5 fruit fly cellular contexts compared by ENCODE assay signal in genomic region chr3L:12136630-12137029, dm6.
TF ChIP-seq lines count a peak whose summit lies in the region.

CG5645 (minus strand) TSS chr3L:12136706.
Atg12 (plus strand) TSS chr3L:12136967.

- TF ChIP-seq CTCF in whole organism, embryonic (GFP tag; optimal IDR thresholded peaks at IDR 0.05; lab: Kevin White, UChicago), result no peak

TF ChIP-seq in whole organism, adult, 20 proteins besides CTCF, POLR2A, EP300 and RAD21 (continues in another document):
- peak; percentile 84 for TF ChIP-seq CG14711 (tag; optimal IDR thresholded peaks at IDR 0.05; lab: Kevin White, UChicago)
- TF ChIP-seq kay (GFP tag; lab: Kevin White, UChicago; ENCODE audit: borderline replicate concordance), result no peak
- TF ChIP-seq pad (GFP tag; optimal IDR thresholded peaks at IDR 0.05; lab: Kevin White, UChicago), result peak; percentile 4
- TF ChIP-seq Mnt (GFP tag; optimal IDR thresholded peaks at IDR 0.05; lab: Kevin White, UChicago), result peak; percentile 75
- TF ChIP-seq bab1 (GFP tag; optimal IDR thresholded peaks at IDR 0.05; lab: Kevin White, UChicago), result peak; percentile 93
- peak; percentile 83 for TF ChIP-seq CG7101 (tag; optimal IDR thresholded peaks at IDR 0.05; lab: Kevin White, UChicago)
- TF ChIP-seq CG7045 (GFP tag; optimal IDR thresholded peaks at IDR 0.05; lab: Kevin White, UChicago), result peak; percentile 74
- no peak for TF ChIP-seq CG5204 (GFP tag; optimal IDR thresholded peaks at IDR 0.05; lab: Kevin White, UChicago)
- TF ChIP-seq CG1620 (GFP tag; optimal IDR thresholded peaks at IDR 0.05; lab: Kevin White, UChicago), result peak; percentile 51
- peak; percentile 50 for TF ChIP-seq toe (GFP tag; optimal IDR thresholded peaks at IDR 0.05; lab: Kevin White, UChicago)
- TF ChIP-seq CG33017 (tag; optimal IDR thresholded peaks at IDR 0.05; lab: Kevin White, UChicago), result peak; percentile 55
- TF ChIP-seq CG11617 (GFP tag; optimal IDR thresholded peaks at IDR 0.05; lab: Kevin White, UChicago), result peak; percentile 68
- peak; percentile 1 for TF ChIP-seq Clk (GFP tag; optimal IDR thresholded peaks at IDR 0.05; lab: Kevin White, UChicago)
- no peak for TF ChIP-seq ovo (GFP tag; optimal IDR thresholded peaks at IDR 0.05; lab: Kevin White, UChicago)
- peak; percentile 46 for TF ChIP-seq tj (GFP tag; optimal IDR thresholded peaks at IDR 0.05; lab: Kevin White, UChicago)
- no peak for TF ChIP-seq cic (GFP tag; optimal IDR thresholded peaks at IDR 0.05; lab: Kevin White, UChicago)
- peak; percentile 67 for TF ChIP-seq CG12768 (GFP tag; optimal IDR thresholded peaks at IDR 0.05; lab: Kevin White, UChicago)
- TF ChIP-seq Hr96 (GFP tag; optimal IDR thresholded peaks at IDR 0.05; lab: Kevin White, UChicago), result peak; percentile 24

TF ChIP-seq in whole organism, embryonic, 481 proteins besides CTCF, POLR2A, EP300 and RAD21 (continues in another document):
- TF ChIP-seq Pdp1 (GFP tag; optimal IDR thresholded peaks at IDR 0.05; lab: Kevin White, UChicago) (peak in 1 of 2 experiments; percentile 28), ssp (GFP tag; IDR thresholded peaks at IDR 0.05; lab: Robert Waterston, UW) (peak; percentile 55), CG2199 (GFP tag; IDR thresholded peaks at IDR 0.05; lab: Robert Waterston, UW) (no peak), ci (GFP tag; IDR thresholded peaks at IDR 0.05; lab: Robert Waterston, UW) (no peak), sob (GFP tag; IDR thresholded peaks at IDR 0.05; lab: Robert Waterston, UW) (peak; percentile 76), Fer1 (GFP tag; optimal IDR thresholded peaks at IDR 0.05; lab: Kevin White, UChicago) (peak; percentile 75), emc (GFP tag; optimal IDR thresholded peaks at IDR 0.05; lab: Kevin White, UChicago) (no peak), CG8290 (GFP tag; optimal IDR thresholded peaks at IDR 0.05; lab: Kevin White, UChicago) (no peak), CG8290 (tag; optimal IDR thresholded peaks at IDR 0.05; lab: Kevin White, UChicago) (no peak), B-H1 (GFP tag; IDR thresholded peaks at IDR 0.05; lab: Robert Waterston, UW) (no peak), lilli (GFP tag; optimal IDR thresholded peaks at IDR 0.05; lab: Kevin White, UChicago) (peak; percentile 43), CG8478 (optimal IDR thresholded peaks at IDR 0.05; lab: Kevin White, UChicago) (no peak), cg (GFP tag; optimal IDR thresholded peaks at IDR 0.05; lab: Kevin White, UChicago) (no peak), CG8944 (GFP tag; optimal IDR thresholded peaks at IDR 0.05; lab: Kevin White, UChicago) (no peak), CG8765 (GFP tag; IDR thresholded peaks at IDR 0.05; lab: Robert Waterston, UW) (no peak), CG18011 (GFP tag; optimal IDR thresholded peaks at IDR 0.05; lab: Kevin White, UChicago) (peak; percentile 10), CG9817 (tag; optimal IDR thresholded peaks at IDR 0.05; lab: Kevin White, UChicago) (peak; percentile 61), CG15514 (GFP tag; optimal IDR thresholded peaks at IDR 0.05; lab: Kevin White, UChicago) (peak; percentile 73), Vsx1 (GFP tag; optimal IDR thresholded peaks at IDR 0.05; lab: Kevin White, UChicago) (peak; percentile 97), pnt (GFP tag; optimal IDR thresholded peaks at IDR 0.05; lab: Kevin White, UChicago) (no peak)

TF ChIP-seq in whole organism, prepupa, 60 proteins besides CTCF, POLR2A, EP300 and RAD21 (continues in another document):
- TF ChIP-seq CG11294 (GFP tag; IDR thresholded peaks at IDR 0.05; lab: Robert Waterston, UW) (no peak), CG11902 (GFP tag; optimal IDR thresholded peaks at IDR 0.05; lab: Kevin White, UChicago) (peak; percentile 30), CG10669 (GFP tag; optimal IDR thresholded peaks at IDR 0.05; lab: Kevin White, UChicago) (peak; percentile 69), svp (GFP tag; lab: Kevin White, UChicago) (peak; percentile 74), dac (GFP tag; optimal IDR thresholded peaks at IDR 0.05; lab: Kevin White, UChicago) (no peak), CG32006 (GFP tag; optimal IDR thresholded peaks at IDR 0.05; lab: Kevin White, UChicago) (peak; percentile 11), dsx (GFP tag; optimal IDR thresholded peaks at IDR 0.05; lab: Kevin White, UChicago; ENCODE audit: poor library complexity, severe bottlenecking) (peak; percentile 69), eg (GFP tag; IDR thresholded peaks at IDR 0.05; lab: Robert Waterston, UW) (peak; percentile 54), CG6276 (GFP tag; optimal IDR thresholded peaks at IDR 0.05; lab: Kevin White, UChicago) (no peak), Blimp-1 (GFP tag; optimal IDR thresholded peaks at IDR 0.05; lab: Kevin White, UChicago) (no peak), cyc (GFP tag; optimal IDR thresholded peaks at IDR 0.05; lab: Kevin White, UChicago) (peak; percentile 72), Eip75B (GFP tag; optimal IDR thresholded peaks at IDR 0.05; lab: Kevin White, UChicago) (peak; percentile 59), CG3032 (tag; optimal IDR thresholded peaks at IDR 0.05; lab: Kevin White, UChicago) (peak; percentile 68), CG34406 (GFP tag; optimal IDR thresholded peaks at IDR 0.05; lab: Kevin White, UChicago) (peak; percentile 16), net (GFP tag; optimal IDR thresholded peaks at IDR 0.05; lab: Kevin White, UChicago) (no peak), fd59A (GFP tag; optimal IDR thresholded peaks at IDR 0.05; lab: Kevin White, UChicago) (no peak), Smox (GFP tag; optimal IDR thresholded peaks at IDR 0.05; lab: Kevin White, UChicago) (no peak), CG1621 (tag; optimal IDR thresholded peaks at IDR 0.05; lab: Kevin White, UChicago) (no peak), CG6854 (GFP tag; optimal IDR thresholded peaks at IDR 0.05; lab: Kevin White, UChicago) (no peak), esn (GFP tag; optimal IDR thresholded peaks at IDR 0.05; lab: Kevin White, UChicago) (peak; percentile 80)

TF ChIP-seq in whole organism, pupa, 21 proteins besides CTCF, POLR2A, EP300 and RAD21:
- peak; percentile 42 for TF ChIP-seq CG14655 (GFP tag; optimal IDR thresholded peaks at IDR 0.05; lab: Kevin White, UChicago)
- TF ChIP-seq CG17806 (tag; optimal IDR thresholded peaks at IDR 0.05; lab: Kevin White, UChicago), result peak; percentile 58
- TF ChIP-seq CG8159 (tag; optimal IDR thresholded peaks at IDR 0.05; lab: Kevin White, UChicago), result peak; percentile 66
- TF ChIP-seq CG4496 (GFP tag; IDR thresholded peaks at IDR 0.05; lab: Robert Waterston, UW), result peak; percentile 75
- peak; percentile 48; the same call in 1 of the 2 replicates for TF ChIP-seq CG32121 (GFP tag; IDR thresholded peaks at IDR 0.05; lab: Robert Waterston, UW)
- TF ChIP-seq D1 (tag; optimal IDR thresholded peaks at IDR 0.05; lab: Kevin White, UChicago), result no peak
- TF ChIP-seq EcR (GFP tag; optimal IDR thresholded peaks at IDR 0.05; lab: Kevin White, UChicago), result no peak
- TF ChIP-seq CG9948 (tag; optimal IDR thresholded peaks at IDR 0.05; lab: Kevin White, UChicago), result peak; percentile 8
- no peak for TF ChIP-seq CG8301 (tag; optimal IDR thresholded peaks at IDR 0.05; lab: Kevin White, UChicago)
- peak; percentile 44; the same call in 1 of the 2 replicates for TF ChIP-seq Ets98B (GFP tag; IDR thresholded peaks at IDR 0.05; lab: Robert Waterston, UW)
- TF ChIP-seq CG15710 (tag; optimal IDR thresholded peaks at IDR 0.05; lab: Kevin White, UChicago), result peak; percentile 51

TF ChIP-seq in whole organism, wandering third instar larva, 38 proteins besides CTCF, POLR2A, EP300 and RAD21 (continues in another document):
- TF ChIP-seq woc (GFP tag; optimal IDR thresholded peaks at IDR 0.05; lab: Kevin White, UChicago) (peak; percentile 76), Mio (GFP tag; optimal IDR thresholded peaks at IDR 0.05; lab: Kevin White, UChicago) (no peak), h (GFP tag; optimal IDR thresholded peaks at IDR 0.05; lab: Kevin White, UChicago) (peak; percentile 84), Hr83 (GFP tag; optimal IDR thresholded peaks at IDR 0.05; lab: Kevin White, UChicago; ENCODE audit: poor library complexity, severe bottlenecking) (no peak), foxo (GFP tag; optimal IDR thresholded peaks at IDR 0.05; lab: Kevin White, UChicago) (peak in 1 of 2 experiments; percentile 83), tai (GFP tag; optimal IDR thresholded peaks at IDR 0.05; lab: Kevin White, UChicago) (no peak), br (GFP tag; optimal IDR thresholded peaks at IDR 0.05; lab: Kevin White, UChicago) (peak; percentile 36), HLH106 (tag; optimal IDR thresholded peaks at IDR 0.05; lab: Kevin White, UChicago) (peak; percentile 67), fru (GFP tag; optimal IDR thresholded peaks at IDR 0.05; lab: Kevin White, UChicago) (peak; percentile 69), Sp1 (GFP tag; optimal IDR thresholded peaks at IDR 0.05; lab: Kevin White, UChicago) (peak; percentile 46), CrebA (GFP tag; optimal IDR thresholded peaks at IDR 0.05; lab: Kevin White, UChicago; ENCODE audit: borderline replicate concordance) (no peak), rgr (GFP tag; optimal IDR thresholded peaks at IDR 0.05; lab: Kevin White, UChicago) (peak; percentile 74), Vsx2 (GFP tag; optimal IDR thresholded peaks at IDR 0.05; lab: Kevin White, UChicago; ENCODE audit: partially characterized antibody) (no peak), CG9705 (GFP tag; optimal IDR thresholded peaks at IDR 0.05; lab: Kevin White, UChicago) (peak; percentile 76), psq (GFP tag; optimal IDR thresholded peaks at IDR 0.05; lab: Kevin White, UChicago) (peak; percentile 48), jim (GFP tag; optimal IDR thresholded peaks at IDR 0.05; lab: Kevin White, UChicago) (no peak), Rel (GFP tag; optimal IDR thresholded peaks at IDR 0.05; lab: Kevin White, UChicago) (no peak), Rel (tag; optimal IDR thresholded peaks at IDR 0.05; lab: Kevin White, UChicago) (peak; percentile 43), lola (GFP tag; optimal IDR thresholded peaks at IDR 0.05; lab: Kevin White, UChicago) (no peak), OdsH (GFP tag; optimal IDR thresholded peaks at IDR 0.05; lab: Kevin White, UChicago) (peak; percentile 65), Abd-B (GFP tag; optimal IDR thresholded peaks at IDR 0.05; lab: Kevin White, UChicago) (no peak), brk (GFP tag; optimal IDR thresholded peaks at IDR 0.05; lab: Kevin White, UChicago) (peak; percentile 71), dmrt93B (GFP tag; optimal IDR thresholded peaks at IDR 0.05; lab: Kevin White, UChicago) (no peak), ey (GFP tag; optimal IDR thresholded peaks at IDR 0.05; lab: Kevin White, UChicago) (peak; percentile 46), dsf (GFP tag; optimal IDR thresholded peaks at IDR 0.05; lab: Kevin White, UChicago; ENCODE audit: borderline replicate concordance) (peak; percentile 46), Hr78 (GFP tag; optimal IDR thresholded peaks at IDR 0.05; lab: Kevin White, UChicago) (no peak), usp (GFP tag; optimal IDR thresholded peaks at IDR 0.05; lab: Kevin White, UChicago) (no peak), dl (GFP tag; optimal IDR thresholded peaks at IDR 0.05; lab: Kevin White, UChicago; ENCODE audit: insufficient read depth in 1 of 2, partially characterized antibody in 2 of 2) (no peak), Jra (GFP tag; optimal IDR thresholded peaks at IDR 0.05; lab: Kevin White, UChicago) (peak; percentile 79), Hnf4 (GFP tag; optimal IDR thresholded peaks at IDR 0.05; lab: Kevin White, UChicago) (peak; percentile 81)
